Worm (Caenorhabditis elegans): ENCODE measurements around the gene F49C12.11.
"Not testable (repeated sequence)": the region's sequence is repeated elsewhere in the genome, so short reads cannot be mapped to it uniquely, and the experiment has no call there.

The F49C12.11 gene

ce11 chrIV:9319080-9319479 lies at the start of gene F49C12.11, which contains the start of gene nemt-1:
F49C12.11 (plus strand) TSS chrIV:9319380.
nemt-1 (minus strand) TSS chrIV:9319439.
- no peak for TF ChIP-seq ztf-4 (tag; optimal IDR thresholded peaks at IDR 0.05)
- TF ChIP-seq nhr-237 (tag; optimal IDR thresholded peaks at IDR 0.05) = no peak
- TF ChIP-seq ama-1 (optimal IDR thresholded peaks at IDR 0.05) = no peak
- TF ChIP-seq skn-1 (tag; optimal IDR thresholded peaks at IDR 0.05) = no peak
- no peak for TF ChIP-seq unc-55 (GFP tag; optimal IDR thresholded peaks at IDR 0.05)
- no peak for TF ChIP-seq C34F6.9 (tag; optimal IDR thresholded peaks at IDR 0.05)
- TF ChIP-seq sma-3 (GFP tag; optimal IDR thresholded peaks at IDR 0.05) = no peak
- no peak for TF ChIP-seq lin-13 (GFP tag; optimal IDR thresholded peaks at IDR 0.05)
- no peak for TF ChIP-seq fos-1 (tag; optimal IDR thresholded peaks at IDR 0.05)
- no peak for TF ChIP-seq nhr-10 (tag; optimal IDR thresholded peaks at IDR 0.05)
- TF ChIP-seq nhr-6 (tag; optimal IDR thresholded peaks at IDR 0.05) = no peak
- TF ChIP-seq R02D3.7 (tag; optimal IDR thresholded peaks at IDR 0.05) = no peak
- no peak for TF ChIP-seq nhr-12 (tag; optimal IDR thresholded peaks at IDR 0.05)
- TF ChIP-seq mab-5 (tag; optimal IDR thresholded peaks at IDR 0.05) = no peak

ce11 chrIV:9269796-9270195 lies 49.4 kb upstream of the F49C12.11 start, which contains the start of gene flh-3:
flh-3 (plus strand) TSS chrIV:9270096.
- TF ChIP-seq lin-11 (tag; optimal IDR thresholded peaks at IDR 0.05) (no peak), blmp-1 (tag; optimal IDR thresholded peaks at IDR 0.05; ENCODE audit: insufficient read depth) (no peak), F13H6.1 (tag; optimal IDR thresholded peaks at IDR 0.05) (no peak), unc-62 (GFP tag; optimal IDR thresholded peaks at IDR 0.05) (no peak), ceh-82 (tag; optimal IDR thresholded peaks at IDR 0.05) (no peak), elt-3 (tag; optimal IDR thresholded peaks at IDR 0.05) (no peak), ztf-4 (tag; optimal IDR thresholded peaks at IDR 0.05) (no peak), ZK546.5 (tag; optimal IDR thresholded peaks at IDR 0.05) (no peak), snpc-4 (tag; optimal IDR thresholded peaks at IDR 0.05) (no peak), mbf-1 (tag; optimal IDR thresholded peaks at IDR 0.05) (no peak), mab-5 (tag; optimal IDR thresholded peaks at IDR 0.05) (no peak), nhr-23 (tag; optimal IDR thresholded peaks at IDR 0.05) (no peak), crh-2 (tag; optimal IDR thresholded peaks at IDR 0.05) (no peak), nhr-10 (tag; optimal IDR thresholded peaks at IDR 0.05) (no peak), nhr-129 (tag; optimal IDR thresholded peaks at IDR 0.05) (no peak)

DNA sequence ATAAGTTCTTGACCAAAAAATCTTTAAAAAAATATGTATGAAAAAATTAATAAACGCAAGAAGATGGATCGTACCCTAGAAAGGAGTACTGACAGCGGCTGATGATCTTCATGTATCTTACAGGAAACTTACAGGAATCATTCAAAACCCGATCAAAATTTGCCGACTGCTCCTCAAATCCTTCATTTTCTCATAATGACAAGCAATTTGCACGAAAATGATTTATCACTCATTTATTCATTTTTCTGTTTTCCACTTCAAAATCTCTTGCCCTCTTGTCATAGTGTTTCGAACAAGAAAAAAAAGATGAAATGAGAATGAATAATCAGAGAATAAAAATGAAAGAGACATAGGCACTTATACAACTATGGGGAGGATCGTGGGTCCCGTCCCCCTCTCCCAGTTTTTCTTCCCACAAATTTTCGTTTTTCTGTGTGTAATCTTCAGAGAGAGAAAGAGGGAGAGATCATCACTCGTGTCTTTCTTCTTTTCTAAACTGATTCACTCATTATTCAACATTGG lies 45.1 kb upstream of the F49C12.11 start, which contains the start of gene nmy-3:
nmy-3 (plus strand) TSS at position 472 of the 522 bp plus-strand sequence.
- TF ChIP-seq elt-1 (tag; optimal IDR thresholded peaks at IDR 0.05) (no peak), R02D3.7 (tag; optimal IDR thresholded peaks at IDR 0.05) (no peak), lsy-2 (tag; optimal IDR thresholded peaks at IDR 0.05) (no peak), zag-1 (tag; optimal IDR thresholded peaks at IDR 0.05) (no peak), unc-62 (GFP tag; optimal IDR thresholded peaks at IDR 0.05) (no peak), nhr-6 (tag; optimal IDR thresholded peaks at IDR 0.05) (no peak), ztf-1 (GFP tag; conservative IDR thresholded peaks at IDR 0.05) (no peak), mdl-1 (tag; optimal IDR thresholded peaks at IDR 0.05) (no peak), mab-5 (tag; optimal IDR thresholded peaks at IDR 0.05) (no peak), snpc-4 (tag; optimal IDR thresholded peaks at IDR 0.05) (no peak), nhr-77 (tag; optimal IDR thresholded peaks at IDR 0.05) (no peak), ceh-16 (tag; optimal IDR thresholded peaks at IDR 0.05) (no peak), nhr-237 (tag; optimal IDR thresholded peaks at IDR 0.05) (no peak)

ce11 chrIV:9286305-9286704 lies 32.9 kb upstream of the F49C12.11 start, which contains the start of gene nhr-267:
nhr-267 (minus strand) TSS chrIV:9286405.
- not testable (repeated sequence) for TF ChIP-seq nhr-129, fos-1, ceh-82 (tag; optimal IDR thresholded peaks at IDR 0.05)

DNA sequence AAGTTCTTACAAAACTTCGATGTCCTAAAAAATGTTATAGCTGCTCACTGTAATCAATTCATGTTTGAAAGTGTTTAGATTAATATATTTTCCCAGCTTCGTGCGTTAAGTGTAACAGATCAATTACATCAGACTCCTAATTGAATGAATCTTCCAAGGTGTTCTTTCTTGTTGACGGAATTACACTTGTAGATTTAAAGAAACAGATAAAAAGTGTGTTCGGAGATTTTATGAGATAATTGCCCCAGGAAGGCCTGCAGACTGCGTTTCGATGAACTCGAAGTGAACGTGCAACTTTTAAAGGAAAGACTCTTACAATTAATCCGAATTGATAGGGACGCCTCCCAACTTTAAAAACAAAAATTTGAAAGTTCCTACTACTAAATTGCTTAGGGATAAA lies 29.5 kb upstream of the F49C12.11 start:
- no peak for TF ChIP-seq nhr-6 (tag; optimal IDR thresholded peaks at IDR 0.05)
- TF ChIP-seq elt-1 (tag; optimal IDR thresholded peaks at IDR 0.05) = peak; percentile 73

DNA sequence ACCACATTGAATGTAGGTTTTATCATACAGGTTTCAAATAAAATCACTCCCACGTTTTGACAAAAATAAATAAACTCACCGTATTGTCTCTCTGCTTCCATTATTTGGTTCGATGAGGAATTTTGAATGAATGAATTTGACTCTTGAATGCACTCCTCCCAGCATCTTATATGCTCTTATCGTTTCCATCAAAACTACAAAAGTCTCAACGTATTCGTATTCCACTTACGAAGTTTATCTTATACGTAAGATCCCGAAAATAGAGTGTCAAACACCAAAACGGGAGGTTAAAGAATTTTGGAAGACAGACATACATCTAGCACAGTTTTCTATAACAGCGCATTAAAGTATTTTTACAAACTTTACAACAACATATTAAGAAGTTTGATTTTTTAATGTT lies 25.4 kb upstream of the F49C12.11 start, which contains the start of gene nhr-264:
nhr-264 (minus strand) TSS at position 101 of the 400 bp plus-strand sequence.
- TF ChIP-seq egl-27, C34F6.9, lin-11 (tag; optimal IDR thresholded peaks at IDR 0.05): not testable (repeated sequence)
